Fruit fly (Drosophila melanogaster): Measurements from ENCODE around the gene Sbat.

The Sbat gene

dm6 chr2L:2872309-2872932 lies 5.7 kb upstream of the Sbat start (continued):
- TF ChIP-seq CG6813 (GFP tag; optimal IDR thresholded peaks at IDR 0.05) = peak; percentile 42
- no peak for TF ChIP-seq Doc3 (GFP tag; IDR thresholded peaks at IDR 0.05; ENCODE audit: partially characterized antibody)
- TF ChIP-seq abd-A (tag; optimal IDR thresholded peaks at IDR 0.05) = no peak
- no peak for TF ChIP-seq Drgx (GFP tag; IDR thresholded peaks at IDR 0.05)
- no peak for TF ChIP-seq tin (GFP tag; optimal IDR thresholded peaks at IDR 0.05)
- TF ChIP-seq CG31441 (GFP tag; IDR thresholded peaks at IDR 0.05) = peak; percentile 28; the same call in 1 of the 2 replicates
- TF ChIP-seq kah (GFP tag; optimal IDR thresholded peaks at IDR 0.05) = no peak
- peak; percentile 4 for TF ChIP-seq twi (tag; optimal IDR thresholded peaks at IDR 0.05)
- TF ChIP-seq MESR4 (GFP tag; optimal IDR thresholded peaks at IDR 0.05) = no peak
- TF ChIP-seq grn (GFP tag; optimal IDR thresholded peaks at IDR 0.05) = no peak
- TF ChIP-seq NfI (GFP tag; optimal IDR thresholded peaks at IDR 0.05) = peak; percentile 32
- no peak for TF ChIP-seq ranshi (GFP tag; IDR thresholded peaks at IDR 0.05)
- TF ChIP-seq CG10267 (tag; optimal IDR thresholded peaks at IDR 0.05) = peak; percentile 5
- no peak for TF ChIP-seq CG11093 (GFP tag; IDR thresholded peaks at IDR 0.05)
- TF ChIP-seq CG13287 (GFP tag; IDR thresholded peaks at IDR 0.05; ENCODE audit: partially characterized antibody) = 0 out of 2 replicates have a peak, but pooled peaks have one; percentile 12
- peak; percentile 9 for TF ChIP-seq ftz-f1 (GFP tag; optimal IDR thresholded peaks at IDR 0.05)
- no peak for TF ChIP-seq B-H1 (GFP tag; IDR thresholded peaks at IDR 0.05)
- peak; percentile 61 for TF ChIP-seq CG10274 (GFP tag; optimal IDR thresholded peaks at IDR 0.05)
- no peak for TF ChIP-seq Lpt (GFP tag; optimal IDR thresholded peaks at IDR 0.05)
- TF ChIP-seq CG15601 (tag; optimal IDR thresholded peaks at IDR 0.05) = no peak
- no peak for TF ChIP-seq Hey (tag; optimal IDR thresholded peaks at IDR 0.05)
- TF ChIP-seq CG1024 (GFP tag; IDR thresholded peaks at IDR 0.05) = 0 out of 2 replicates have a peak, but pooled peaks have one; percentile 18
- peak; percentile 9 for TF ChIP-seq Hsf (GFP tag; optimal IDR thresholded peaks at IDR 0.05)
- TF ChIP-seq CG7372 (GFP tag; IDR thresholded peaks at IDR 0.05) = no peak
- no peak for TF ChIP-seq CG16815 (GFP tag; optimal IDR thresholded peaks at IDR 0.05)
- no peak for TF ChIP-seq zf30C (GFP tag; optimal IDR thresholded peaks at IDR 0.05)
- no peak for TF ChIP-seq CG14965 (GFP tag; optimal IDR thresholded peaks at IDR 0.05; ENCODE audit: borderline replicate concordance)
- TF ChIP-seq CG8924 (tag; optimal IDR thresholded peaks at IDR 0.05) = peak; percentile 41
- TF ChIP-seq CG17612 (GFP tag; IDR thresholded peaks at IDR 0.05) = no peak
- TF ChIP-seq CG11696 (GFP tag; IDR thresholded peaks at IDR 0.05) = no peak; the same call in 1 of the 2 replicates
- TF ChIP-seq ro (GFP tag; IDR thresholded peaks at IDR 0.05) = no peak
- TF ChIP-seq CG3281 (GFP tag; optimal IDR thresholded peaks at IDR 0.05) = peak; percentile 34
- no peak for TF ChIP-seq CG31224 (GFP tag; IDR thresholded peaks at IDR 0.05)
- no peak for TF ChIP-seq CG8281 (tag; optimal IDR thresholded peaks at IDR 0.05)
- TF ChIP-seq Scr (GFP tag; IDR thresholded peaks at IDR 0.05; ENCODE audit: partially characterized antibody) = no peak
- TF ChIP-seq lbe (GFP tag; optimal IDR thresholded peaks at IDR 0.05) = no peak
- TF ChIP-seq CG43689 (GFP tag; IDR thresholded peaks at IDR 0.05) = no peak
- no peak for TF ChIP-seq CG8478 (optimal IDR thresholded peaks at IDR 0.05)
- no peak for TF ChIP-seq CG12942 (GFP tag; optimal IDR thresholded peaks at IDR 0.05)
- TF ChIP-seq hkb (optimal IDR thresholded peaks at IDR 0.05) = no peak
- TF ChIP-seq hkb (GFP tag; IDR thresholded peaks at IDR 0.05) = peak; percentile 42; the same call in 1 of the 2 replicates
- TF ChIP-seq CG4617 (GFP tag; optimal IDR thresholded peaks at IDR 0.05; ENCODE audit: borderline replicate concordance) = no peak
- no peak for TF ChIP-seq TFAM (GFP tag; optimal IDR thresholded peaks at IDR 0.05)
- no peak for TF ChIP-seq Dad (GFP tag; optimal IDR thresholded peaks at IDR 0.05)
- no peak for TF ChIP-seq jumu (GFP tag; optimal IDR thresholded peaks at IDR 0.05)
- no peak for TF ChIP-seq ERR (GFP tag; optimal IDR thresholded peaks at IDR 0.05)
- TF ChIP-seq GATAe (GFP tag; conservative IDR thresholded peaks at IDR 0.05) = no peak
- TF ChIP-seq Fer1 (GFP tag; optimal IDR thresholded peaks at IDR 0.05) = peak; percentile 56
- TF ChIP-seq danr (GFP tag; IDR thresholded peaks at IDR 0.05) = peak; percentile 13; the same call in 1 of the 2 replicates
- no peak for TF ChIP-seq CG13624 (GFP tag; optimal IDR thresholded peaks at IDR 0.05)
- peak in 1 of 2 experiments; percentile 97 for TF ChIP-seq Pdp1 (GFP tag; optimal IDR thresholded peaks at IDR 0.05)
